Worm (Caenorhabditis elegans) whole organism, L4 larva: ENCODE data around the gene Y17D7B.3.

Source experiments
- D1046.2 ChIP-seq: fragments of 200-800 bp; sonication (Bioruptor generic); IDR thresholded peaks from 2 replicates; pipeline ENCODE4 v1.3.6; 2022; ENCODE audit warnings: missing genetic modification characterization, missing compliant biosample characterization
- F26F4.8 ChIP-seq: fragments of 200-800 bp; sonication (Bioruptor generic); conservative IDR thresholded peaks from 2 replicates; pipeline ENCODE4 v1.3.6; 2022; ENCODE audit warnings: missing genetic modification characterization, missing compliant biosample characterization
- F37D6.2 ChIP-seq: sonication (generic microtip); optimal IDR thresholded peaks from 2 replicates; lab custom pipeline; 2016; ENCODE audit warnings: mild to moderate bottlenecking, missing genetic modification characterization, missing compliant biosample characterization
- T26A8.4 ChIP-seq: fragments of 200-800 bp; sonication (Bioruptor generic); IDR thresholded peaks from 2 replicates; pipeline ENCODE4 v1.3.6; 2022; ENCODE audit warnings: missing genetic modification characterization, missing compliant biosample characterization
- Y105C5A.15 ChIP-seq: fragments of 200-800 bp; sonication (Bioruptor generic); IDR thresholded peaks from 2 replicates; pipeline ENCODE4 v1.3.6; 2022; ENCODE audit warnings: missing genetic modification characterization, missing compliant biosample characterization
- Y75B8A.6 ChIP-seq: fragments of 200-800 bp; sonication (Bioruptor generic); IDR thresholded peaks from 2 replicates; pipeline ENCODE4 v1.3.6; 2022; ENCODE audit warnings: missing genetic modification reagents, missing genetic modification characterization, missing compliant biosample characterization
- ZK337.2 ChIP-seq: fragments of 200-800 bp; sonication (Bioruptor generic); IDR thresholded peaks from 2 replicates; pipeline ENCODE4 v1.3.6; 2022; ENCODE audit warnings: missing genetic modification reagents, missing genetic modification characterization, missing compliant biosample characterization
- ZK546.5 ChIP-seq, 2 experiments: sonication (generic microtip); optimal IDR thresholded peaks; 2 replicates each; lab custom pipeline; 2017; ENCODE audit warnings: missing biosample characterization in 2 of 2, missing genetic modification characterization in 2 of 2
- ama-1 ChIP-seq: fragments of 150-350 bp; optimal IDR thresholded peaks from 2 replicates; lab custom pipeline; 2014; ENCODE audit warnings: inconsistent platforms, mixed read lengths
- ceh-20 ChIP-seq: fragments of 200-800 bp; sonication (Bioruptor generic); IDR thresholded peaks from 2 replicates; pipeline ENCODE4 v1.3.6; 2022; ENCODE audit warnings: missing genetic modification reagents, missing genetic modification characterization, missing compliant biosample characterization
- ceh-44 ChIP-seq: fragments of 200-800 bp; sonication (Bioruptor generic); IDR thresholded peaks from 2 replicates; pipeline ENCODE4 v1.3.6; 2022; ENCODE audit warnings: missing genetic modification reagents, missing genetic modification characterization, missing compliant biosample characterization
- ceh-82 ChIP-seq: sonication (generic microtip); optimal IDR thresholded peaks from 2 replicates; lab custom pipeline; 2017; ENCODE audit warnings: missing biosample characterization, missing genetic modification characterization
- ces-1 ChIP-seq: fragments of 150-350 bp; sonication (generic microtip); optimal IDR thresholded peaks from 4 replicates; lab custom pipeline; 2014; ENCODE audit warnings: missing biosample characterization, missing genetic modification reagents, missing genetic modification characterization
- ctbp-1 ChIP-seq: fragments of 200-800 bp; sonication (Bioruptor generic); IDR thresholded peaks from 2 replicates; pipeline ENCODE4 v1.3.6; 2022; ENCODE audit warnings: missing genetic modification reagents, missing genetic modification characterization, missing compliant biosample characterization
- dmd-9 ChIP-seq: fragments of 200-800 bp; sonication (Bioruptor generic); IDR thresholded peaks from 2 replicates; pipeline ENCODE4 v1.3.6; 2022; ENCODE audit warnings: missing genetic modification reagents, missing genetic modification characterization, missing compliant biosample characterization
- dpl-1 ChIP-seq: fragments of 150-350 bp; optimal IDR thresholded peaks from 2 replicates; lab custom pipeline; 2014; ENCODE audit warnings: missing biosample characterization, missing genetic modification reagents, missing genetic modification characterization
- duxl-1 ChIP-seq: sonication (generic microtip); optimal IDR thresholded peaks from 2 replicates; lab custom pipeline; 2016; ENCODE audit warnings: mild to moderate bottlenecking, missing genetic modification characterization, moderate library complexity, missing compliant biosample characterization; ENCODE audit not compliant: poor library complexity
- dve-1 ChIP-seq: sonication (generic microtip); optimal IDR thresholded peaks from 2 replicates; lab custom pipeline; 2017; ENCODE audit warnings: antibody characterized with exemption, mild to moderate bottlenecking, missing genetic modification characterization, missing compliant biosample characterization; ENCODE audit not compliant: insufficient read depth
- egl-27 ChIP-seq: sonication (generic microtip); optimal IDR thresholded peaks from 3 replicates; lab custom pipeline; 2017; ENCODE audit warnings: missing biosample characterization, missing genetic modification reagents, missing genetic modification characterization
- egl-43 ChIP-seq: fragments of 200-800 bp; sonication (Bioruptor generic); IDR thresholded peaks from 2 replicates; pipeline ENCODE4 v1.3.6; 2022; ENCODE audit warnings: missing genetic modification reagents, missing genetic modification characterization, missing compliant biosample characterization
- hif-1 ChIP-seq, 2 experiments: sonication (generic microtip); optimal IDR thresholded peaks; 2 replicates each; lab custom pipeline; 2016 to 2017; ENCODE audit warnings: missing compliant biosample characterization in 2 of 2, missing genetic modification characterization in 2 of 2, missing genetic modification reagents in 2 of 2, missing genotype in 2 of 2, mild to moderate bottlenecking in 1 of 2
- hlh-30 ChIP-seq: sonication (generic microtip); optimal IDR thresholded peaks from 2 replicates; lab custom pipeline; 2017; ENCODE audit warnings: antibody characterized with exemption, mild to moderate bottlenecking, missing genetic modification characterization, missing compliant biosample characterization; ENCODE audit not compliant: insufficient read depth
- hmg-1.1 ChIP-seq: fragments of 200-800 bp; sonication (Bioruptor generic); IDR thresholded peaks from 2 replicates; pipeline ENCODE4 v1.3.6; 2022; ENCODE audit warnings: missing genetic modification reagents, missing genetic modification characterization, missing compliant biosample characterization
- lin-1 ChIP-seq: fragments of 200-800 bp; sonication (Bioruptor generic); IDR thresholded peaks from 2 replicates; pipeline ENCODE4 v1.3.6; 2022; ENCODE audit warnings: missing genetic modification reagents, missing genetic modification characterization, missing compliant biosample characterization
- lin-13 ChIP-seq: fragments of 150-350 bp; optimal IDR thresholded peaks from 2 replicates; lab custom pipeline; 2014; ENCODE audit warnings: missing biosample characterization, missing genetic modification reagents, missing genetic modification characterization
- lin-29 ChIP-seq: fragments of 200-800 bp; sonication (Bioruptor generic); IDR thresholded peaks from 2 replicates; pipeline ENCODE4 v1.3.6; 2022; ENCODE audit warnings: missing genetic modification reagents, missing genetic modification characterization, missing compliant biosample characterization
- lir-3 ChIP-seq: sonication (generic microtip); optimal IDR thresholded peaks from 2 replicates; lab custom pipeline; 2016; ENCODE audit warnings: mild to moderate bottlenecking, missing genetic modification characterization, missing compliant biosample characterization
- mdl-1 ChIP-seq, 2 experiments: fragments of 150-350 bp in 1 of 2; sonication (generic microtip) in 1 of 2; optimal IDR thresholded peaks; 2 replicates each; lab custom pipeline; 2014 to 2017; ENCODE audit warnings: missing biosample characterization in 2 of 2, missing genetic modification characterization in 2 of 2
- mep-1 ChIP-seq: fragments of 150-350 bp; sonication (generic microtip); optimal IDR thresholded peaks from 3 replicates; lab custom pipeline; 2014; ENCODE audit warnings: missing biosample characterization, missing genetic modification characterization
- mes-2 ChIP-seq: sonication (generic microtip); optimal IDR thresholded peaks from 2 replicates; lab custom pipeline; 2016; ENCODE audit warnings: missing genotype, mild to moderate bottlenecking, missing genetic modification characterization, missing compliant biosample characterization; ENCODE audit not compliant: poor library complexity, severe bottlenecking
- mxl-2 ChIP-seq: fragments of 200-800 bp; sonication (Bioruptor generic); conservative IDR thresholded peaks from 2 replicates; pipeline ENCODE4 v1.3.6; 2022; ENCODE audit warnings: missing genetic modification reagents, missing genetic modification characterization, missing compliant biosample characterization
- nhr-102 ChIP-seq: sonication (generic microtip); optimal IDR thresholded peaks from 2 replicates; lab custom pipeline; 2016; ENCODE audit warnings: mild to moderate bottlenecking, missing genetic modification characterization, moderate library complexity, missing compliant biosample characterization
- nhr-11 ChIP-seq: fragments of 150-350 bp; optimal IDR thresholded peaks from 2 replicates; lab custom pipeline; 2014; ENCODE audit warnings: missing biosample characterization, missing genetic modification characterization
- nhr-111 ChIP-seq: fragments of 200-800 bp; sonication (Bioruptor generic); optimal IDR thresholded peaks from 2 replicates; lab custom pipeline; 2018; ENCODE audit warnings: mild to moderate bottlenecking, missing genetic modification characterization, missing compliant biosample characterization
- nhr-237 ChIP-seq: sonication (generic microtip); optimal IDR thresholded peaks from 2 replicates; lab custom pipeline; 2017; ENCODE audit warnings: missing biosample characterization, missing genetic modification characterization
- nhr-28 ChIP-seq: fragments of 150-350 bp; optimal IDR thresholded peaks from 2 replicates; lab custom pipeline; 2014; ENCODE audit warnings: missing biosample characterization, missing genetic modification characterization
- nhr-41 ChIP-seq: fragments of 200-800 bp; sonication (Bioruptor generic); IDR thresholded peaks from 2 replicates; pipeline ENCODE4 v1.3.6; 2022; ENCODE audit warnings: missing genetic modification reagents, missing genetic modification characterization, missing compliant biosample characterization
- nhr-48 ChIP-seq: sonication (generic microtip); optimal IDR thresholded peaks from 2 replicates; lab custom pipeline; 2016; ENCODE audit warnings: mild to moderate bottlenecking, missing genetic modification characterization, missing compliant biosample characterization
- nhr-6 ChIP-seq: fragments of 150-350 bp; optimal IDR thresholded peaks from 2 replicates; lab custom pipeline; 2014; ENCODE audit warnings: missing biosample characterization, missing genetic modification characterization
- nhr-77 ChIP-seq: fragments of 150-350 bp; optimal IDR thresholded peaks from 2 replicates; lab custom pipeline; 2014; ENCODE audit warnings: missing biosample characterization, missing genetic modification characterization
- pqm-1 ChIP-seq: sonication (generic microtip); optimal IDR thresholded peaks from 2 replicates; lab custom pipeline; 2017; ENCODE audit warnings: missing biosample characterization, missing genetic modification characterization
- saeg-2 ChIP-seq: fragments of 200-800 bp; sonication (Bioruptor generic); IDR thresholded peaks from 2 replicates; pipeline ENCODE4 v1.3.6; 2022; ENCODE audit warnings: missing genetic modification reagents, missing genetic modification characterization, missing compliant biosample characterization
- set-16 ChIP-seq: fragments of 200-800 bp; sonication (Bioruptor generic); IDR thresholded peaks from 2 replicates; pipeline ENCODE4 v1.3.6; 2022; ENCODE audit warnings: missing genetic modification reagents, missing genetic modification characterization, missing compliant biosample characterization
- spr-1 ChIP-seq: sonication (generic microtip); optimal IDR thresholded peaks from 2 replicates; lab custom pipeline; 2016; ENCODE audit warnings: mild to moderate bottlenecking, missing genetic modification characterization, missing compliant biosample characterization
- spr-3 ChIP-seq: fragments of 200-800 bp; sonication (Bioruptor generic); optimal IDR thresholded peaks from 2 replicates; lab custom pipeline; 2018; ENCODE audit warnings: mild to moderate bottlenecking, missing genetic modification characterization, missing compliant biosample characterization
- unc-62 ChIP-seq, 3 experiments: fragments of 150-350 bp in 1 of 3; sonication (generic microtip); optimal IDR thresholded peaks in 2 of 3; peaks in 1 of 3; 1 replicate in 1 of 3; 2 replicates in 2 of 3; lab custom pipeline; 2014 to 2017; ENCODE audit warnings: missing biosample characterization in 3 of 3, missing genetic modification characterization in 3 of 3, missing genetic modification reagents in 3 of 3, missing genotype in 1 of 3
- zag-1 ChIP-seq: fragments of 150-350 bp; optimal IDR thresholded peaks from 2 replicates; lab custom pipeline; 2014; ENCODE audit warnings: missing biosample characterization, missing genetic modification characterization
- zfp-2 ChIP-seq: sonication (generic microtip); optimal IDR thresholded peaks from 2 replicates; lab custom pipeline; 2016; ENCODE audit warnings: mild to moderate bottlenecking, missing genetic modification characterization, missing compliant biosample characterization
- zip-11 ChIP-seq: fragments of 200-800 bp; sonication (Bioruptor generic); IDR thresholded peaks from 2 replicates; pipeline ENCODE4 v1.3.6; 2022; ENCODE audit warnings: missing genetic modification characterization, missing compliant biosample characterization
- zip-2 ChIP-seq: fragments of 150-350 bp; optimal IDR thresholded peaks from 2 replicates; lab custom pipeline; 2014; ENCODE audit warnings: missing biosample characterization, missing genetic modification characterization
- ztf-11 ChIP-seq: fragments of 150-350 bp; optimal IDR thresholded peaks from 2 replicates; lab custom pipeline; 2014; ENCODE audit warnings: missing biosample characterization, missing genetic modification characterization

The Y17D7B.3 gene

DNA sequence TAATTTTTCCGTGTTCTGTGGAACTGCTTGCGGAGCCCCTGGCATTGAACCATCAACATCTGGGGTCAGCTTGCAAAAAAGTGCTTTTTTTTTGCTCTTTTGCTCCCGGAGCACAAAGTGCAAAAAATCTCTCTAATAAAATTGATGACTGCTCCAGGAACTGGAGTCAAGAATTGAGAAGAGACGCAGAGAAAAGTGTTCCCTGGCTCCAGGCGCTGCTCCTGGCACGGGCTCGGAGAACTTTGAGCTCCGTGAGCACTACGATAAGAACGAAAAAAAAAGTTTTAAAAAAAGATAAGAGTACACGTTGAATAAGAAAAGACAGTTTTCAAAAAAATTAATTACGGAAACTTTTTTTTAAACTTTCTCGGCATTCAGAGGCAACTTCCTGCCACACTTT lies 3.8 kb downstream of the Y17D7B.3 start (continued):
- TF ChIP-seq ceh-20 (0 out of 2 replicates have a peak, but pooled peaks have one; percentile 20), nhr-77 (peak; percentile 2), dpl-1 (GFP tag; lab: Kevin White, UChicago) (no peak), T26A8.4 (no peak), dmd-9 (GFP tag; lab: Robert Waterston, UW) (no peak), lir-3 (no peak), D1046.2 (GFP tag; lab: Robert Waterston, UW) (no peak), zfp-2 (tag; lab: Kevin White, UChicago) (no peak), lin-1 (GFP tag; lab: Robert Waterston, UW) (no peak), ces-1 (GFP tag; lab: Kevin White, UChicago) (no peak), zag-1 (no peak), Y75B8A.6 (GFP tag; lab: Robert Waterston, UW) (no peak), egl-27 (tag; lab: Kevin White, UChicago) (no peak), unc-62 (GFP tag; optimal IDR thresholded peaks at IDR 0.05 in 1 of 2; lab: Kevin White, UChicago) (no peak), unc-62 (tag; optimal IDR thresholded peaks at IDR 0.05; lab: Kevin White, UChicago) (no peak), zip-2 (tag; lab: Kevin White, UChicago) (no peak), nhr-102 (tag; lab: Kevin White, UChicago) (no peak), saeg-2 (GFP tag; lab: Robert Waterston, UW) (no peak), duxl-1 (peak; percentile 92), ceh-82 (tag; lab: Kevin White, UChicago) (no peak), Y105C5A.15 (GFP tag; lab: Robert Waterston, UW) (no peak), nhr-11 (no peak), hlh-30 (tag; lab: Kevin White, UChicago) (peak; percentile 3), nhr-41 (GFP tag; lab: Robert Waterston, UW) (no peak), ZK337.2 (GFP tag; lab: Robert Waterston, UW) (no peak), ctbp-1 (GFP tag; lab: Robert Waterston, UW) (no peak), lin-13 (GFP tag; lab: Kevin White, UChicago) (no peak), lin-29 (no peak), dve-1 (peak; percentile 77), nhr-6 (tag; lab: Kevin White, UChicago) (no peak), egl-43 (GFP tag; lab: Robert Waterston, UW) (no peak), nhr-237 (tag; lab: Kevin White, UChicago) (no peak), ZK546.5 (tag; optimal IDR thresholded peaks at IDR 0.05; lab: Kevin White, UChicago) (no peak), nhr-28 (tag; lab: Kevin White, UChicago) (peak; percentile 71), F26F4.8 (GFP tag; lab: Robert Waterston, UW) (no peak), pqm-1 (peak; percentile 58), hmg-1.1 (no peak), nhr-111 (no peak), ama-1 (lab: Kevin White, UChicago) (no peak), set-16 (GFP tag; lab: Robert Waterston, UW) (peak; percentile 39; the same call in 1 of the 2 replicates), hif-1 (tag; optimal IDR thresholded peaks at IDR 0.05; lab: Kevin White, UChicago) (no peak), nhr-48 (peak; percentile 4), ztf-11 (tag; lab: Kevin White, UChicago) (no peak), F37D6.2 (tag; lab: Kevin White, UChicago) (no peak), mxl-2 (no peak), mes-2 (tag; lab: Kevin White, UChicago) (no peak), zip-11 (GFP tag; lab: Robert Waterston, UW) (no peak), mdl-1 (tag; optimal IDR thresholded peaks at IDR 0.05; lab: Kevin White, UChicago) (no peak), ceh-44 (no peak), mep-1 (peak; percentile 25), spr-3 (no peak), spr-1 (tag; lab: Kevin White, UChicago) (no peak)
